Worm (Caenorhabditis elegans): ENCODE data around the gene slc-17.2.

DNA sequence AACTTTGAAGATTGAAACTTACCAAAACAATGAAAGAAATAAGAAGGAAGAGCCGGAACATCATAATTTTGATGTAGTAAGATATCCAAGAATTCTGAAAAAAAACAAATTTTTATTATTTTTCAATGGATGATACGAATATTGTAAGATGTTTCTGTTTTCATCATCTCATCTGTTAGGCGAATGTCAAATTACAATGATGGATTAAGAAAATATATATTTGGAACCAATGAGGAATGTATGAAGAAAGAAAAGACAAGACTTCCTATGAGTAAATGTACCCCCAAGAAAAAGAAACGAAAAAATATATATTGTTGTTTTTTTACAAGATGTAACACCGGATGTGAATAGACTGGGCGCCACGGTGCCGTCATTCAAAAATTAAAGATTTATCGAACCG lies 36.4 kb upstream of the slc-17.2 start, which contains the start of gene T26G10.5:
- TF ChIP-seq him-1 (tag; optimal IDR thresholded peaks at IDR 0.05) (no peak), dao-5 (tag; optimal IDR thresholded peaks at IDR 0.05) (no peak)
